Fruit fly (Drosophila melanogaster) whole organism, embryonic: ENCODE data around the gene cup.
A peak's percentile ranks its signal among the peaks of the same experiment; 100 is the strongest.

ENCODE experiments used
- Abd-B ChIP-seq: fragments of 200-800 bp; sonication (Bioruptor generic); optimal IDR thresholded peaks from 2 replicates; lab custom pipeline; 2018; ENCODE audit warnings: missing biosample characterization, mild to moderate bottlenecking, missing genetic modification characterization, moderate library complexity
- Atf3 ChIP-seq: fragments of 200-800 bp; sonication (Bioruptor generic); optimal IDR thresholded peaks from 3 replicates; lab custom pipeline; 2016; ENCODE audit warnings: missing biosample characterization, missing genetic modification characterization
- CG1024 ChIP-seq: fragments of 200-800 bp; sonication (Bioruptor generic); IDR thresholded peaks from 2 replicates; pipeline ENCODE4 v1.3.6; 2022; ENCODE audit warnings: missing biosample characterization, missing genetic modification characterization
- CG10543 ChIP-seq: fragments of 200-800 bp; sonication (Bioruptor generic); optimal IDR thresholded peaks from 3 replicates; lab custom pipeline; 2017; ENCODE audit warnings: missing biosample characterization, mild to moderate bottlenecking, missing genetic modification characterization, moderate library complexity
- CG11398 ChIP-seq: fragments of 200-800 bp; sonication (Bioruptor generic); optimal IDR thresholded peaks from 2 replicates; lab custom pipeline; 2016; ENCODE audit warnings: missing biosample characterization, missing genetic modification characterization
- CG11723 ChIP-seq: fragments of 200-800 bp; sonication (Bioruptor generic); optimal IDR thresholded peaks from 2 replicates; lab custom pipeline; 2017; ENCODE audit warnings: missing biosample characterization, mild to moderate bottlenecking, missing genetic modification characterization
- CG12104 ChIP-seq: fragments of 200-800 bp; sonication (Bioruptor generic); optimal IDR thresholded peaks from 3 replicates; lab custom pipeline; 2016; ENCODE audit warnings: missing biosample characterization, missing genetic modification characterization
- CG12155 ChIP-seq: fragments of 200-800 bp; sonication (Bioruptor generic); optimal IDR thresholded peaks from 3 replicates; lab custom pipeline; 2016; ENCODE audit warnings: missing biosample characterization, missing genetic modification characterization
- CG12219 ChIP-seq: fragments of 200-800 bp; sonication (Bioruptor generic); optimal IDR thresholded peaks from 3 replicates; lab custom pipeline; 2018; ENCODE audit warnings: missing biosample characterization, mild to moderate bottlenecking, missing genetic modification characterization
- CG13287 ChIP-seq: fragments of 200-800 bp; sonication (Bioruptor generic); IDR thresholded peaks from 2 replicates; pipeline ENCODE4 v1.3.6; 2022; ENCODE audit warnings: missing biosample characterization, missing genetic modification characterization; ENCODE audit not compliant: partially characterized antibody
- CG17912 ChIP-seq: fragments of 200-800 bp; sonication (Bioruptor generic); optimal IDR thresholded peaks from 2 replicates; lab custom pipeline; 2018; ENCODE audit warnings: missing biosample characterization, mild to moderate bottlenecking, missing genetic modification characterization
- CG30403 ChIP-seq: fragments of 200-800 bp; sonication (Bioruptor generic); optimal IDR thresholded peaks from 3 replicates; lab custom pipeline; 2016; ENCODE audit warnings: missing biosample characterization, missing genetic modification characterization
- CG3065 ChIP-seq: fragments of 200-800 bp; sonication (Bioruptor generic); optimal IDR thresholded peaks from 2 replicates; lab custom pipeline; 2016; ENCODE audit warnings: missing biosample characterization, missing genetic modification characterization
- CG33213 ChIP-seq: fragments of 200-800 bp; sonication (Bioruptor generic); optimal IDR thresholded peaks from 3 replicates; lab custom pipeline; 2016; ENCODE audit warnings: missing biosample characterization, missing genetic modification characterization
- CG33557 ChIP-seq: fragments of 200-800 bp; sonication (Bioruptor generic); optimal IDR thresholded peaks from 2 replicates; lab custom pipeline; 2019; ENCODE audit warnings: missing biosample characterization, mild to moderate bottlenecking, missing genetic modification characterization, moderate library complexity
- CG34422 ChIP-seq: fragments of 200-800 bp; sonication (Bioruptor generic); IDR thresholded peaks from 3 replicates; pipeline ENCODE4 v1.3.6; 2022; ENCODE audit warnings: missing biosample characterization, missing genetic modification characterization
- CG3726 ChIP-seq: fragments of 200-800 bp; sonication (Bioruptor generic); IDR thresholded peaks from 3 replicates; pipeline ENCODE4, ENCODE4 v1.3.6; 2022; ENCODE audit warnings: missing biosample characterization, missing genetic modification characterization
- CG3995 ChIP-seq: fragments of 200-800 bp; sonication (Bioruptor generic); optimal IDR thresholded peaks from 3 replicates; lab custom pipeline; 2016; ENCODE audit warnings: missing biosample characterization, missing genetic modification characterization
- CG6791 ChIP-seq: fragments of 200-800 bp; sonication (Bioruptor generic); IDR thresholded peaks from 3 replicates; pipeline ENCODE4 v1.3.6; 2022; ENCODE audit warnings: missing biosample characterization, missing genetic modification characterization; ENCODE audit not compliant: partially characterized antibody
- CG7963 ChIP-seq: fragments of 200-800 bp; sonication (Bioruptor generic); IDR thresholded peaks from 3 replicates; pipeline ENCODE4 v1.3.6; 2022; ENCODE audit warnings: missing biosample characterization, missing genetic modification characterization; ENCODE audit not compliant: partially characterized antibody
- CG8944 ChIP-seq: fragments of 200-800 bp; sonication (Bioruptor generic); optimal IDR thresholded peaks from 3 replicates; lab custom pipeline; 2016; ENCODE audit warnings: missing biosample characterization, missing genetic modification characterization
- D ChIP-seq, 2 experiments: fragments of 200-800 bp in 1 of 2; fragments of >200 bp in 1 of 2; sonication (Bioruptor generic) in 1 of 2; optimal IDR thresholded peaks; 2 replicates in 1 of 2; 3 replicates in 1 of 2; lab custom pipeline; 2017; ENCODE audit warnings: mild to moderate bottlenecking in 1 of 2, missing biosample characterization in 1 of 2, missing genetic modification characterization in 1 of 2, missing genetic modification reagents in 1 of 2
- Dek ChIP-seq: fragments of 200-800 bp; sonication (Bioruptor generic); optimal IDR thresholded peaks from 3 replicates; lab custom pipeline; 2019; ENCODE audit warnings: missing biosample characterization, mild to moderate bottlenecking, missing genetic modification characterization, moderate library complexity
- Dref ChIP-seq: fragments of 200-800 bp; sonication (Bioruptor generic); IDR thresholded peaks from 2 replicates; pipeline ENCODE4 v1.3.6; 2022; ENCODE audit warnings: missing biosample characterization, missing genetic modification characterization
- Fer2 ChIP-seq: fragments of 200-800 bp; sonication (Bioruptor generic); optimal IDR thresholded peaks from 2 replicates; lab custom pipeline; 2018; ENCODE audit warnings: missing biosample characterization, mild to moderate bottlenecking, missing genetic modification characterization, moderate library complexity
- GATAe ChIP-seq: fragments of 200-800 bp; sonication (Bioruptor generic); conservative IDR thresholded peaks from 2 replicates; pipeline ENCODE4 v1.3.6; 2022; ENCODE audit warnings: missing biosample characterization, missing genetic modification characterization
- H15 ChIP-seq: fragments of 200-800 bp; sonication (Bioruptor generic); IDR thresholded peaks from 3 replicates; pipeline ENCODE4 v1.3.6; 2022; ENCODE audit warnings: missing biosample characterization, missing genetic modification characterization
- HLHmδ ChIP-seq: fragments of 200-800 bp; sonication (Bioruptor generic); optimal IDR thresholded peaks from 2 replicates; lab custom pipeline; 2018; ENCODE audit warnings: missing biosample characterization, mild to moderate bottlenecking, missing genetic modification characterization, moderate library complexity
- Hand ChIP-seq: fragments of 200-800 bp; sonication (Bioruptor generic); optimal IDR thresholded peaks from 2 replicates; lab custom pipeline; 2017; ENCODE audit warnings: mild to moderate bottlenecking, missing biosample characterization, missing genetic modification reagents, missing genetic modification characterization
- Hmr ChIP-seq: fragments of 200-800 bp; sonication (Bioruptor generic); optimal IDR thresholded peaks from 3 replicates; lab custom pipeline; 2017; ENCODE audit warnings: mild to moderate bottlenecking, missing biosample characterization, missing genetic modification reagents, missing genetic modification characterization
- Jarid2 ChIP-seq: fragments of 200-800 bp; sonication (Bioruptor generic); optimal IDR thresholded peaks from 3 replicates; lab custom pipeline; 2017; ENCODE audit warnings: mild to moderate bottlenecking, missing biosample characterization, missing genetic modification reagents, missing genetic modification characterization
- Nf-YC ChIP-seq: fragments of 200-800 bp; optimal IDR thresholded peaks from 3 replicates; lab custom pipeline; 2019; ENCODE audit warnings: missing biosample characterization, mild to moderate bottlenecking, missing genetic modification characterization, moderate library complexity
- Pdp1 ChIP-seq, 2 experiments: fragments of 200-800 bp; sonication (Bioruptor generic); optimal IDR thresholded peaks; 3 replicates each; lab custom pipeline; 2016; ENCODE audit warnings: missing biosample characterization in 2 of 2, missing genetic modification characterization in 2 of 2, mild to moderate bottlenecking in 1 of 2, moderate library complexity in 1 of 2
- ap ChIP-seq: fragments of 200-800 bp; sonication (Bioruptor generic); IDR thresholded peaks from 2 replicates; pipeline ENCODE4 v1.3.6; 2022; ENCODE audit warnings: missing biosample characterization, missing genetic modification characterization
- ash1 ChIP-seq: fragments of 200-800 bp; sonication (Bioruptor generic); optimal IDR thresholded peaks from 2 replicates; lab custom pipeline; 2018; ENCODE audit warnings: missing biosample characterization, mild to moderate bottlenecking, missing genetic modification characterization
- bcd ChIP-seq: fragments of 200-800 bp; sonication (Bioruptor generic); optimal IDR thresholded peaks from 2 replicates; lab custom pipeline; 2017; ENCODE audit warnings: missing biosample characterization, mild to moderate bottlenecking, missing genetic modification characterization
- cato ChIP-seq: fragments of 200-800 bp; sonication (Bioruptor generic); optimal IDR thresholded peaks from 2 replicates; lab custom pipeline; 2016; ENCODE audit warnings: missing biosample characterization, missing genetic modification characterization, borderline replicate concordance
- dmrt11E ChIP-seq: fragments of 200-800 bp; sonication (Bioruptor generic); optimal IDR thresholded peaks from 3 replicates; lab custom pipeline; 2018; ENCODE audit warnings: missing biosample characterization, mild to moderate bottlenecking, missing genetic modification characterization, moderate library complexity
- eve ChIP-seq, 2 experiments: fragments of >200 bp; optimal IDR thresholded peaks; 2 replicates each; lab custom pipeline; 2017; ENCODE audit warnings: missing biosample characterization in 2 of 2, missing genetic modification characterization in 2 of 2
- gcm ChIP-seq: fragments of 200-800 bp; sonication (Bioruptor generic); optimal IDR thresholded peaks from 2 replicates; lab custom pipeline; 2019; ENCODE audit warnings: missing biosample characterization, mild to moderate bottlenecking, missing genetic modification characterization, moderate library complexity
- gsb ChIP-seq: fragments of 200-800 bp; sonication (Bioruptor generic); IDR thresholded peaks from 2 replicates; pipeline ENCODE4 v1.3.6; 2022; ENCODE audit warnings: missing biosample characterization, missing genetic modification characterization
- jumu ChIP-seq: fragments of 200-800 bp; sonication (Bioruptor generic); optimal IDR thresholded peaks from 3 replicates; lab custom pipeline; 2016; ENCODE audit warnings: missing biosample characterization, missing genetic modification characterization
- lab ChIP-seq: fragments of 200-800 bp; sonication (Bioruptor generic); optimal IDR thresholded peaks from 3 replicates; lab custom pipeline; 2017; ENCODE audit warnings: missing biosample characterization, missing genetic modification characterization, mild to moderate bottlenecking, moderate library complexity, missing genetic modification reagents
- phol ChIP-seq: fragments of 200-800 bp; sonication (Bioruptor generic); optimal IDR thresholded peaks from 3 replicates; lab custom pipeline; 2018; ENCODE audit warnings: missing biosample characterization, mild to moderate bottlenecking, missing genetic modification characterization, moderate library complexity
- pum ChIP-seq: fragments of 200-800 bp; sonication (Bioruptor generic); optimal IDR thresholded peaks from 2 replicates; lab custom pipeline; 2016; ENCODE audit warnings: missing biosample characterization, missing genetic modification characterization
- ssp ChIP-seq: fragments of 200-800 bp; sonication (Bioruptor generic); IDR thresholded peaks from 2 replicates; pipeline ENCODE4 v1.3.6; 2022; ENCODE audit warnings: missing biosample characterization, missing genetic modification characterization
- tll ChIP-seq, 2 experiments: fragments of 200-800 bp in 1 of 2; fragments of >200 bp in 1 of 2; sonication (Bioruptor generic) in 1 of 2; optimal IDR thresholded peaks; 2 replicates each; lab custom pipeline; 2017 to 2019; ENCODE audit warnings: missing biosample characterization in 2 of 2, missing genetic modification characterization in 2 of 2, mild to moderate bottlenecking in 1 of 2, moderate library complexity in 1 of 2
- toy ChIP-seq: fragments of 200-800 bp; sonication (Bioruptor generic); IDR thresholded peaks from 2 replicates; pipeline ENCODE4 v1.3.6; 2022; ENCODE audit warnings: missing biosample characterization, missing genetic modification characterization
- tup ChIP-seq: fragments of 200-800 bp; sonication (Bioruptor generic); optimal IDR thresholded peaks from 2 replicates; lab custom pipeline; 2016; ENCODE audit warnings: missing biosample characterization, mild to moderate bottlenecking, missing genetic modification characterization, moderate library complexity

The cup gene

dm6 chr2L:6622642-6623162, 40.8 kb upstream of the cup start, which contains the start of gene CG34345:
TSS of gene CG34345 (plus strand) at chr2L:6623112.
- TF ChIP-seq D (optimal IDR thresholded peaks at IDR 0.05; lab: Kevin White, UChicago) (no peak), D (GFP tag; optimal IDR thresholded peaks at IDR 0.05; lab: Kevin White, UChicago) (no peak), tll (GFP tag; optimal IDR thresholded peaks at IDR 0.05; lab: Kevin White, UChicago) (no peak), CG8944 (GFP tag; lab: Kevin White, UChicago) (no peak), CG17912 (GFP tag; lab: Kevin White, UChicago) (no peak), CG1024 (GFP tag; lab: Robert Waterston, UW) (no peak), CG30403 (GFP tag; lab: Kevin White, UChicago) (peak; percentile 25), CG7963 (GFP tag; lab: Robert Waterston, UW) (peak; percentile 24; the same call in 1 of the 3 replicates), Hand (GFP tag; lab: Kevin White, UChicago) (no peak), CG12219 (no peak), CG13287 (GFP tag; lab: Robert Waterston, UW) (peak; percentile 89), CG11723 (no peak), phol (tag; lab: Kevin White, UChicago) (peak; percentile 46), H15 (no peak), CG33213 (GFP tag; lab: Kevin White, UChicago) (peak; percentile 40), CG3726 (GFP tag; lab: Robert Waterston, UW) (no peak), ssp (GFP tag; lab: Robert Waterston, UW) (no peak), Jarid2 (GFP tag; lab: Kevin White, UChicago) (no peak), Nf-YC (tag; lab: Kevin White, UChicago) (no peak), Pdp1 (GFP tag; optimal IDR thresholded peaks at IDR 0.05; lab: Kevin White, UChicago) (peak in 1 of 2 experiments; percentile 97), gcm (GFP tag; lab: Kevin White, UChicago) (no peak), ap (GFP tag; lab: Robert Waterston, UW) (no peak), CG3995 (GFP tag; lab: Kevin White, UChicago) (no peak), Abd-B (GFP tag; lab: Kevin White, UChicago) (peak; percentile 69), CG10543 (no peak), Hmr (GFP tag; lab: Kevin White, UChicago) (peak; percentile 51), lab (no peak), Fer2 (tag; lab: Kevin White, UChicago) (no peak), Dref (GFP tag; lab: Robert Waterston, UW) (no peak), gsb (GFP tag; lab: Robert Waterston, UW) (no peak), jumu (GFP tag; lab: Kevin White, UChicago) (no peak), HLHmδ (GFP tag; lab: Kevin White, UChicago) (no peak), Atf3 (no peak), GATAe (GFP tag; lab: Robert Waterston, UW) (no peak), tup (no peak), pum (no peak), CG12104 (GFP tag; lab: Kevin White, UChicago) (no peak), bcd (GFP tag; lab: Kevin White, UChicago) (no peak), CG6791 (GFP tag; lab: Robert Waterston, UW) (peak; percentile 81), CG33557 (no peak), CG12155 (GFP tag; lab: Kevin White, UChicago) (peak; percentile 4), toy (GFP tag; lab: Robert Waterston, UW) (no peak), Dek (tag; lab: Kevin White, UChicago) (peak; percentile 58), dmrt11E (tag; lab: Kevin White, UChicago) (no peak), ash1 (no peak), CG34422 (GFP tag; lab: Robert Waterston, UW) (no peak), CG11398 (GFP tag; lab: Kevin White, UChicago) (no peak), eve (GFP tag; optimal IDR thresholded peaks at IDR 0.05; lab: Kevin White, UChicago) (no peak), CG3065 (GFP tag; lab: Kevin White, UChicago) (no peak), cato (GFP tag; lab: Kevin White, UChicago) (no peak)
